Fruit fly (Drosophila melanogaster): ENCODE results near the gene CG32212.

The CG32212 gene

DNA sequence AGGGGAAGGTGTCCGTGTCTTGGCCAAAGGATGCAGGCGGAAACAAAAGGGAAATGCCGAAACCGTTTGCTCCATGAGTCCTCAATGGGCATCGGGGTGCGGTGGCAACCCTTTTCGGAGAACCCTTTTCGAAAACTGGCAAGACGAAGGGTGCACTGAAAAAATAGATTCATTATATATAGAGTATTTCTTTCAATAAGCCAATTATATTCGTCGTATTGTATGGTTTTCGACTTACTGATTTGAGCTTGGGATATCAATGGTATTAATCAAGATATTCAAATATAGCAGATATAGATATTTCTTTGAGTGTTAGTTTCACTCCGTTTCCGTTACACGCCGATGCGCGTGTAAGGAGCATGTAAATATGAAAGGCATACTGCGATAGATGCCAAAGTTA, 45.1 kb upstream of the CG32212 start (continued):
- TF ChIP-seq CG15011 (GFP tag; optimal IDR thresholded peaks at IDR 0.05) (no peak), CG3995 (GFP tag; optimal IDR thresholded peaks at IDR 0.05) (no peak), CG7839 (tag; optimal IDR thresholded peaks at IDR 0.05) (peak; percentile 15), CrebB (tag; optimal IDR thresholded peaks at IDR 0.05) (no peak), mirr (GFP tag; optimal IDR thresholded peaks at IDR 0.05) (no peak)

DNA sequence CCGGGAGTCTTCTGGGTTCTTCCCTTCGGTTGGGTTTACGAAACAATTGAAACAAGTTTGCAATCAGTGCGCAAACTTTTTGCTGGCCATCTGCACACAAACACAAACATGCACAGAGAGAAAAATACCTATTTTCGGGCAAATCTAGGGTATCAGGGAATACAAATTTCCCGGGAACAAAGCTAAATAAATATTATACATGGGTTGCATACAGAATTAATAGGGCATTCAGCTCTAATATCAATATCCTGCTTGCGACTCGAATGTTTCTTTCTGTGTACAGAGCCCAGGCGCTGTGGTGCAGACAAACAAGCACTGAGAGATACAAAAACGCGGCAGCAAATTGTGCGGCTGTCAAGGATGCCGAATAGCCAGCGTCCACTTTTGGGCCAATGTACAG, 43.3 kb upstream of the CG32212 start:
- TF ChIP-seq CG15073 (GFP tag; optimal IDR thresholded peaks at IDR 0.05) (no peak), Dad (GFP tag; optimal IDR thresholded peaks at IDR 0.05) (no peak), CG3281 (GFP tag; optimal IDR thresholded peaks at IDR 0.05) (no peak), CG33213 (GFP tag; optimal IDR thresholded peaks at IDR 0.05) (no peak), CG34422 (GFP tag; IDR thresholded peaks at IDR 0.05) (peak; percentile 51; the same call in 1 of the 3 replicates), tgo (GFP tag; IDR thresholded peaks at IDR 0.05) (0 out of 3 replicates have a peak, but pooled peaks have one; percentile 25), CG8290 (GFP tag; optimal IDR thresholded peaks at IDR 0.05) (no peak), CG8290 (tag; optimal IDR thresholded peaks at IDR 0.05) (peak in 1 of 2 experiments; percentile 57), inv (GFP tag; IDR thresholded peaks at IDR 0.05; ENCODE audit: partially characterized antibody) (no peak), CG5245 (GFP tag; optimal IDR thresholded peaks at IDR 0.05) (no peak), CG15269 (tag; optimal IDR thresholded peaks at IDR 0.05) (peak; percentile 1), Hr3 (GFP tag; optimal IDR thresholded peaks at IDR 0.05) (no peak), stc (GFP tag; IDR thresholded peaks at IDR 0.05) (no peak), jing (GFP tag; optimal IDR thresholded peaks at IDR 0.05) (no peak), tap (tag; optimal IDR thresholded peaks at IDR 0.05) (no peak), insv (GFP tag; optimal IDR thresholded peaks at IDR 0.05) (no peak), Asciz (GFP tag; optimal IDR thresholded peaks at IDR 0.05) (no peak), Doc3 (GFP tag; IDR thresholded peaks at IDR 0.05; ENCODE audit: partially characterized antibody) (no peak), CG6272 (GFP tag; IDR thresholded peaks at IDR 0.05) (no peak; the same call in 1 of the 2 replicates), pzg (GFP tag; optimal IDR thresholded peaks at IDR 0.05) (no peak), hb (GFP tag; IDR thresholded peaks at IDR 0.05; ENCODE audit: partially characterized antibody) (no peak), kay (GFP tag; optimal IDR thresholded peaks at IDR 0.05) (no peak), ind (GFP tag; optimal IDR thresholded peaks at IDR 0.05) (peak; percentile 24), CG14441 (GFP tag; IDR thresholded peaks at IDR 0.05) (no peak), gsb (GFP tag; IDR thresholded peaks at IDR 0.05) (no peak), CG12659 (GFP tag; optimal IDR thresholded peaks at IDR 0.05) (no peak), CG12071 (GFP tag; optimal IDR thresholded peaks at IDR 0.05) (no peak), Opbp (GFP tag; IDR thresholded peaks at IDR 0.05; ENCODE audit: partially characterized antibody) (no peak), CG4730 (GFP tag; IDR thresholded peaks at IDR 0.05) (0 out of 2 replicates have a peak, but pooled peaks have one; percentile 27), CG6175 (GFP tag; IDR thresholded peaks at IDR 0.05) (no peak), CoRest (tag; optimal IDR thresholded peaks at IDR 0.05) (no peak), odd (GFP tag; optimal IDR thresholded peaks at IDR 0.05) (no peak), CG30020 (tag; optimal IDR thresholded peaks at IDR 0.05) (no peak), chm (GFP tag; IDR thresholded peaks at IDR 0.05) (no peak), row (GFP tag; IDR thresholded peaks at IDR 0.05) (peak; percentile 44; the same call in 2 of the 3 replicates), CG4854 (GFP tag; optimal IDR thresholded peaks at IDR 0.05) (no peak), nau (GFP tag; optimal IDR thresholded peaks at IDR 0.05) (no peak), crp (GFP tag; optimal IDR thresholded peaks at IDR 0.05) (no peak), en (GFP tag; optimal IDR thresholded peaks at IDR 0.05) (no peak), cad (GFP tag; optimal IDR thresholded peaks at IDR 0.05) (no peak), so (GFP tag; IDR thresholded peaks at IDR 0.05) (no peak), Trl (optimal IDR thresholded peaks at IDR 0.05) (no peak), Trl (GFP tag; optimal IDR thresholded peaks at IDR 0.05) (peak; percentile 45), Oli (tag; optimal IDR thresholded peaks at IDR 0.05) (peak; percentile 29), CG7357 (GFP tag; IDR thresholded peaks at IDR 0.05) (peak; percentile 35; the same call in 1 of the 3 replicates), Jarid2 (GFP tag; optimal IDR thresholded peaks at IDR 0.05) (no peak)
